Fruit fly (Drosophila melanogaster) S2 (cell line): Measurements from ENCODE around the gene CG17068.

Experiments
- CG8478 ChIP-seq: fragments of >200 bp; optimal IDR thresholded peaks from 2 replicates; lab custom pipeline; 2018
- CTCF ChIP-seq, 2 experiments: fragments of >200 bp; optimal IDR thresholded peaks; 2 replicates each; lab custom pipeline; 2018

- TF ChIP-seq CTCF (optimal IDR thresholded peaks at IDR 0.05; lab: Kevin White, UChicago) (no peak), CG8478 (lab: Kevin White, UChicago) (no peak)
Observed at dm6 chrX:20244278-20244677, 6.6 kb downstream of the CG17068 start, which contains the start of gene Peritrophin-A.
